Worm (Caenorhabditis elegans) whole organism, L4 larva: ENCODE data around the gene F22E5.9.

Experiments used
- ZK337.2 ChIP-seq: fragments of 200-800 bp; sonication (Bioruptor generic); IDR thresholded peaks from 2 replicates; pipeline ENCODE4 v1.3.6; 2022; ENCODE audit warnings: missing genetic modification reagents, missing genetic modification characterization, missing compliant biosample characterization
- aly-2 ChIP-seq: sonication (generic microtip); optimal IDR thresholded peaks from 2 replicates; lab custom pipeline; 2018; ENCODE audit warnings: missing biosample characterization, missing genetic modification characterization
- ama-1 ChIP-seq: fragments of 150-350 bp; optimal IDR thresholded peaks from 2 replicates; lab custom pipeline; 2014; ENCODE audit warnings: inconsistent platforms, mixed read lengths
- daf-16 ChIP-seq, 3 experiments: sonication (generic microtip); optimal IDR thresholded peaks; 2 replicates each; lab custom pipeline; 2016 to 2017; ENCODE audit warnings: missing genetic modification characterization in 3 of 3, missing genetic modification reagents in 3 of 3, mild to moderate bottlenecking in 2 of 3, missing compliant biosample characterization in 2 of 3, missing biosample characterization in 1 of 3, moderate library complexity in 1 of 3
- daf-19 ChIP-seq: fragments of 200-800 bp; sonication (Bioruptor generic); conservative IDR thresholded peaks from 2 replicates; pipeline ENCODE4 v1.3.6; 2022; ENCODE audit warnings: missing genetic modification characterization, missing compliant biosample characterization
- dve-1 ChIP-seq: sonication (generic microtip); optimal IDR thresholded peaks from 2 replicates; lab custom pipeline; 2017; ENCODE audit warnings: antibody characterized with exemption, mild to moderate bottlenecking, missing genetic modification characterization, missing compliant biosample characterization; ENCODE audit not compliant: insufficient read depth
- lin-13 ChIP-seq: fragments of 150-350 bp; optimal IDR thresholded peaks from 2 replicates; lab custom pipeline; 2014; ENCODE audit warnings: missing biosample characterization, missing genetic modification reagents, missing genetic modification characterization
- mdl-1 ChIP-seq, 2 experiments: fragments of 150-350 bp in 1 of 2; sonication (generic microtip) in 1 of 2; optimal IDR thresholded peaks; 2 replicates each; lab custom pipeline; 2014 to 2017; ENCODE audit warnings: missing biosample characterization in 2 of 2, missing genetic modification characterization in 2 of 2
- mdt-29 ChIP-seq: fragments of 200-800 bp; sonication (Bioruptor generic); IDR thresholded peaks from 2 replicates; pipeline ENCODE4 v1.3.6; 2022; ENCODE audit warnings: missing genetic modification reagents, missing genetic modification characterization, missing compliant biosample characterization
- nhr-11 ChIP-seq: fragments of 150-350 bp; optimal IDR thresholded peaks from 2 replicates; lab custom pipeline; 2014; ENCODE audit warnings: missing biosample characterization, missing genetic modification characterization
- nhr-111 ChIP-seq: fragments of 200-800 bp; sonication (Bioruptor generic); optimal IDR thresholded peaks from 2 replicates; lab custom pipeline; 2018; ENCODE audit warnings: mild to moderate bottlenecking, missing genetic modification characterization, missing compliant biosample characterization
- nhr-25 ChIP-seq: sonication (generic microtip); optimal IDR thresholded peaks from 2 replicates; lab custom pipeline; 2017; ENCODE audit warnings: missing genetic modification characterization, mild to moderate bottlenecking, missing compliant biosample characterization, antibody characterized with exemption, moderate library complexity, borderline replicate concordance; ENCODE audit not compliant: insufficient read depth
- tag-97 ChIP-seq: fragments of 200-800 bp; sonication (Bioruptor generic); IDR thresholded peaks from 2 replicates; pipeline ENCODE4 v1.3.6; 2022; ENCODE audit warnings: missing genetic modification characterization, missing compliant biosample characterization
- unc-62 ChIP-seq, 3 experiments: fragments of 150-350 bp in 1 of 3; sonication (generic microtip); optimal IDR thresholded peaks in 2 of 3; peaks in 1 of 3; 1 replicate in 1 of 3; 2 replicates in 2 of 3; lab custom pipeline; 2014 to 2017; ENCODE audit warnings: missing biosample characterization in 3 of 3, missing genetic modification characterization in 3 of 3, missing genetic modification reagents in 3 of 3, missing genotype in 1 of 3

DNA sequence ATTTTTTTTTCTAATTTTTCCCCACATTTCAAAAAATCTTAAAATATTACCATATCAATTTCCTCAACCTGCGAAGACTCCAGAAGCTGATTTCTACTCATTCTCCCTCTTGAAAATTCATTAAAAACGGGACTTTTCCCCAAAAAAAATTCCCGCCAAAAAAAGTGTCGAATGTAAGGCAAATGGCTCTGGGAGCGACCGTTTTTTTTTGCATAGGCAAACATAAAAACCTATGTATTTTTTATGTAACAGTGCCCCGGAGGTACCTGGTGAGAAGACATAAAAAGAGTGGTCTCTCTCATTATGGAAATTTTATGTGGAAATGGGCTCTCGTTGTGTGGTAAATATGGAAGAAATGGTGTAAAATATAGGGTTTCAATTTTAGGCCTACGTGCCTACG is 46.0 kb downstream of the F22E5.9 start, which contains the start of gene ceh-87:
- TF ChIP-seq nhr-11 (tag; lab: Kevin White, UChicago) (no peak), dve-1 (tag; lab: Kevin White, UChicago) (no peak), nhr-111 (GFP tag; lab: Kevin White, UChicago) (no peak), ama-1 (lab: Kevin White, UChicago) (no peak), tag-97 (GFP tag; lab: Robert Waterston, UW) (no peak), lin-13 (no peak), unc-62 (GFP tag; optimal IDR thresholded peaks at IDR 0.05 in 1 of 2; lab: Kevin White, UChicago) (no peak), unc-62 (tag; optimal IDR thresholded peaks at IDR 0.05; lab: Kevin White, UChicago) (no peak), nhr-25 (tag; lab: Kevin White, UChicago) (no peak), ZK337.2 (GFP tag; lab: Robert Waterston, UW) (no peak), daf-19 (GFP tag; lab: Robert Waterston, UW) (no peak), mdl-1 (tag; optimal IDR thresholded peaks at IDR 0.05; lab: Kevin White, UChicago) (no peak), mdt-29 (no peak), aly-2 (tag; lab: Kevin White, UChicago) (no peak), daf-16 (GFP tag; optimal IDR thresholded peaks at IDR 0.05; lab: Kevin White, UChicago) (no peak), daf-16 (tag; optimal IDR thresholded peaks at IDR 0.05; lab: Kevin White, UChicago) (no peak)
